Worm (Caenorhabditis elegans) whole organism, L4 larva: Measurements from ENCODE around the gene fbxa-136.

ENCODE experiments used
- fos-1 ChIP-seq: fragments of 150-350 bp; optimal IDR thresholded peaks from 2 replicates; lab custom pipeline; 2014; ENCODE audit warnings: missing biosample characterization, missing genetic modification characterization
- skn-1 ChIP-seq: fragments of 150-350 bp; optimal IDR thresholded peaks from 2 replicates; lab custom pipeline; 2014; ENCODE audit warnings: missing biosample characterization, missing genetic modification characterization

DNA sequence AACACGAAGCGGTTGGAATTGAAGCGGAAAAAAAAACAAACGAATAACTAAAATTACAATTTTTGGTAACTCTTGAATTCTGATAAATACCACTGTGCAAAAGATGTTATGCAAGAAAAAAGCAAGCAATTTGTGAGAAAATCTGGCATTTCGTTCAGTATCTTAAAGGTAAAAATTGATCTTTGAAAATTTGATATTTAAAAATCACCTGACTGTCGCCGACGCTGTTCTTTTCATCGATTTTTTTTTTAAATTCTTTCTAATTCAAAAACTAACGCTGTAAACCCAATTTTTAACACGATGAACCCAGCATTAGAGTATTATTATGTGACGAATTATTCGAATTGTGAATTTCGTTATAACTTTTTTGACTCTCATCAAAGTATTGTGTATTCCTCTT is 47.1 kb upstream of the fbxa-136 start, which contains the start of gene srh-123:
- TF ChIP-seq skn-1 (no peak), fos-1 (tag; lab: Kevin White, UChicago) (no peak)
